Fruit fly (Drosophila melanogaster) whole organism, embryonic: ENCODE data around the gene Ythdc1.

Experiments
- Abd-B ChIP-seq: fragments of 200-800 bp; sonication (Bioruptor generic); optimal IDR thresholded peaks from 2 replicates; lab custom pipeline; 2018; ENCODE audit warnings: missing biosample characterization, mild to moderate bottlenecking, missing genetic modification characterization, moderate library complexity
- Blimp-1 ChIP-seq: fragments of 200-800 bp; sonication (Bioruptor generic); optimal IDR thresholded peaks from 3 replicates; lab custom pipeline; 2018; ENCODE audit warnings: missing biosample characterization, missing genetic modification characterization, mild to moderate bottlenecking, moderate library complexity, missing genetic modification reagents
- C15 ChIP-seq: fragments of 200-800 bp; sonication (Bioruptor generic); IDR thresholded peaks from 3 replicates; pipeline ENCODE4 v1.3.6; 2022; ENCODE audit warnings: missing biosample characterization, missing genetic modification characterization
- CG10147 ChIP-seq: fragments of 200-800 bp; sonication (Bioruptor generic); optimal IDR thresholded peaks from 2 replicates; lab custom pipeline; 2019; ENCODE audit warnings: missing biosample characterization, mild to moderate bottlenecking, missing genetic modification characterization, moderate library complexity
- CG10321 ChIP-seq: fragments of 200-800 bp; sonication (Bioruptor generic); IDR thresholded peaks from 2 replicates; pipeline ENCODE4 v1.3.6; 2022; ENCODE audit warnings: missing biosample characterization, missing genetic modification characterization
- CG11398 ChIP-seq: fragments of 200-800 bp; sonication (Bioruptor generic); optimal IDR thresholded peaks from 2 replicates; lab custom pipeline; 2016; ENCODE audit warnings: missing biosample characterization, missing genetic modification characterization
- CG13775 ChIP-seq: fragments of 200-800 bp; sonication (Bioruptor generic); optimal IDR thresholded peaks from 3 replicates; lab custom pipeline; 2017; ENCODE audit warnings: missing biosample characterization, mild to moderate bottlenecking, missing genetic modification characterization
- CG14441 ChIP-seq: fragments of 200-800 bp; sonication (Bioruptor generic); IDR thresholded peaks from 2 replicates; pipeline ENCODE4 v1.3.6; 2022; ENCODE audit warnings: missing biosample characterization, missing genetic modification characterization
- CG15011 ChIP-seq: fragments of 200-800 bp; sonication (Bioruptor generic); optimal IDR thresholded peaks from 3 replicates; lab custom pipeline; 2018; ENCODE audit warnings: missing biosample characterization, mild to moderate bottlenecking, missing genetic modification characterization
- CG15269 ChIP-seq: fragments of 200-800 bp; sonication (Bioruptor generic); optimal IDR thresholded peaks from 2 replicates; lab custom pipeline; 2018; ENCODE audit warnings: missing biosample characterization, mild to moderate bottlenecking, missing genetic modification characterization, moderate library complexity
- CG1647 ChIP-seq: fragments of 200-800 bp; sonication (Bioruptor generic); optimal IDR thresholded peaks from 3 replicates; lab custom pipeline; 2016; ENCODE audit warnings: missing biosample characterization, missing genetic modification characterization
- CG16779 ChIP-seq: fragments of 200-800 bp; sonication (Bioruptor generic); IDR thresholded peaks from 2 replicates; pipeline ENCODE4 v1.3.6; 2022; ENCODE audit warnings: missing biosample characterization, missing genetic modification characterization
- CG18599 ChIP-seq: fragments of 200-800 bp; sonication (Bioruptor generic); optimal IDR thresholded peaks from 3 replicates; lab custom pipeline; 2017; ENCODE audit warnings: missing biosample characterization, missing genetic modification characterization, mild to moderate bottlenecking, moderate library complexity, missing genetic modification reagents
- CG30403 ChIP-seq: fragments of 200-800 bp; sonication (Bioruptor generic); optimal IDR thresholded peaks from 3 replicates; lab custom pipeline; 2016; ENCODE audit warnings: missing biosample characterization, missing genetic modification characterization
- CG33557 ChIP-seq: fragments of 200-800 bp; sonication (Bioruptor generic); optimal IDR thresholded peaks from 2 replicates; lab custom pipeline; 2019; ENCODE audit warnings: missing biosample characterization, mild to moderate bottlenecking, missing genetic modification characterization, moderate library complexity
- CG4707 ChIP-seq: fragments of 200-800 bp; sonication (Bioruptor generic); optimal IDR thresholded peaks from 2 replicates; lab custom pipeline; 2018; ENCODE audit warnings: missing biosample characterization, mild to moderate bottlenecking, missing genetic modification characterization, moderate library complexity
- CG4854 ChIP-seq: fragments of 200-800 bp; sonication (Bioruptor generic); optimal IDR thresholded peaks from 2 replicates; lab custom pipeline; 2016; ENCODE audit warnings: missing biosample characterization, missing genetic modification characterization, inconsistent platforms
- CG6765 ChIP-seq: fragments of 200-800 bp; sonication (Bioruptor generic); optimal IDR thresholded peaks from 3 replicates; lab custom pipeline; 2017; ENCODE audit warnings: missing biosample characterization, mild to moderate bottlenecking, missing genetic modification characterization
- CG6854 ChIP-seq: fragments of 200-800 bp; sonication (Bioruptor generic); optimal IDR thresholded peaks from 3 replicates; lab custom pipeline; 2017; ENCODE audit warnings: missing biosample characterization, mild to moderate bottlenecking, missing genetic modification characterization
- CG9932 ChIP-seq: fragments of 200-800 bp; sonication (Bioruptor generic); IDR thresholded peaks from 2 replicates; pipeline ENCODE4 v1.3.6; 2022; ENCODE audit warnings: missing biosample characterization, missing genetic modification characterization
- Doc3 ChIP-seq: fragments of 200-800 bp; sonication (Bioruptor generic); IDR thresholded peaks from 3 replicates; pipeline ENCODE4 v1.3.6; 2022; ENCODE audit warnings: missing biosample characterization, missing genetic modification characterization; ENCODE audit not compliant: partially characterized antibody
- E2f1 ChIP-seq: fragments of 200-800 bp; sonication (Bioruptor generic); IDR thresholded peaks from 2 replicates; pipeline ENCODE4 v1.3.6; 2022; ENCODE audit warnings: missing biosample characterization, missing genetic modification characterization
- Hr51 ChIP-seq, 2 experiments: fragments of 200-800 bp; sonication (Bioruptor generic); optimal IDR thresholded peaks; 2 replicates in 1 of 2; 3 replicates in 1 of 2; lab custom pipeline; 2016 to 2018; ENCODE audit warnings: missing biosample characterization in 2 of 2, missing genetic modification characterization in 2 of 2, mild to moderate bottlenecking in 1 of 2, moderate library complexity in 1 of 2
- Hr78 ChIP-seq, 2 experiments: fragments of 200-800 bp in 1 of 2; fragments of >200 bp in 1 of 2; sonication (Bioruptor generic) in 1 of 2; optimal IDR thresholded peaks; 2 replicates each; lab custom pipeline; 2017 to 2019; ENCODE audit warnings: missing biosample characterization in 2 of 2, missing genetic modification characterization in 2 of 2, mild to moderate bottlenecking in 1 of 2, moderate library complexity in 1 of 2
- Max ChIP-seq: fragments of 200-800 bp; sonication (Bioruptor generic); optimal IDR thresholded peaks from 2 replicates; lab custom pipeline; 2016; ENCODE audit warnings: missing biosample characterization, mild to moderate bottlenecking, missing genetic modification characterization
- NfI ChIP-seq: fragments of 200-800 bp; sonication (Bioruptor generic); optimal IDR thresholded peaks from 3 replicates; lab custom pipeline; 2018; ENCODE audit warnings: missing biosample characterization, mild to moderate bottlenecking, missing genetic modification characterization, moderate library complexity
- Oaz ChIP-seq: fragments of 200-800 bp; sonication (Bioruptor generic); IDR thresholded peaks from 2 replicates; pipeline ENCODE4 v1.3.6; 2022; ENCODE audit warnings: missing biosample characterization, missing genetic modification characterization
- Pdp1 ChIP-seq, 2 experiments: fragments of 200-800 bp; sonication (Bioruptor generic); optimal IDR thresholded peaks; 3 replicates each; lab custom pipeline; 2016; ENCODE audit warnings: missing biosample characterization in 2 of 2, missing genetic modification characterization in 2 of 2, mild to moderate bottlenecking in 1 of 2, moderate library complexity in 1 of 2
- abd-A ChIP-seq: fragments of 200-800 bp; sonication (Bioruptor generic); optimal IDR thresholded peaks from 3 replicates; lab custom pipeline; 2019; ENCODE audit warnings: missing biosample characterization, mild to moderate bottlenecking, missing genetic modification characterization, moderate library complexity
- amos ChIP-seq: fragments of 200-800 bp; sonication (Bioruptor generic); IDR thresholded peaks from 2 replicates; pipeline ENCODE4 v1.3.6; 2022; ENCODE audit warnings: missing biosample characterization, missing genetic modification characterization; ENCODE audit not compliant: partially characterized antibody
- bcd ChIP-seq: fragments of 200-800 bp; sonication (Bioruptor generic); optimal IDR thresholded peaks from 2 replicates; lab custom pipeline; 2017; ENCODE audit warnings: missing biosample characterization, mild to moderate bottlenecking, missing genetic modification characterization
- grn ChIP-seq: fragments of 200-800 bp; sonication (Bioruptor generic); optimal IDR thresholded peaks from 3 replicates; lab custom pipeline; 2017; ENCODE audit warnings: missing biosample characterization, missing genetic modification characterization
- inv ChIP-seq: fragments of 200-800 bp; sonication (Bioruptor generic); IDR thresholded peaks from 2 replicates; pipeline ENCODE4 v1.3.6; 2022; ENCODE audit warnings: missing biosample characterization, missing genetic modification characterization; ENCODE audit not compliant: partially characterized antibody
- kni ChIP-seq: fragments of 200-800 bp; sonication (Bioruptor generic); optimal IDR thresholded peaks from 3 replicates; lab custom pipeline; 2017; ENCODE audit warnings: mild to moderate bottlenecking, missing biosample characterization, missing genetic modification reagents, missing genetic modification characterization
- oc ChIP-seq: fragments of 200-800 bp; sonication (Bioruptor generic); optimal IDR thresholded peaks from 2 replicates; lab custom pipeline; 2018; ENCODE audit warnings: missing biosample characterization, mild to moderate bottlenecking, missing genetic modification characterization, moderate library complexity
- pros ChIP-seq: fragments of 200-800 bp; sonication (Bioruptor generic); optimal IDR thresholded peaks from 3 replicates; lab custom pipeline; 2019; ENCODE audit warnings: missing biosample characterization, mild to moderate bottlenecking, missing genetic modification characterization, moderate library complexity
- salm ChIP-seq: fragments of 200-800 bp; sonication (Bioruptor generic); optimal IDR thresholded peaks from 2 replicates; lab custom pipeline; 2018; ENCODE audit warnings: missing biosample characterization, mild to moderate bottlenecking, missing genetic modification characterization
- sima ChIP-seq: fragments of 200-800 bp; sonication (Bioruptor generic); optimal IDR thresholded peaks from 2 replicates; lab custom pipeline; 2016; ENCODE audit warnings: missing biosample characterization, missing genetic modification characterization
- sisA ChIP-seq: fragments of 200-800 bp; sonication (Bioruptor generic); IDR thresholded peaks from 2 replicates; pipeline ENCODE4 v1.3.6; 2022; ENCODE audit warnings: missing biosample characterization, missing genetic modification characterization
- sqz ChIP-seq: fragments of 200-800 bp; sonication (Bioruptor generic); optimal IDR thresholded peaks from 3 replicates; lab custom pipeline; 2018; ENCODE audit warnings: missing biosample characterization, mild to moderate bottlenecking, missing genetic modification characterization
- twi ChIP-seq: fragments of 200-800 bp; optimal IDR thresholded peaks from 2 replicates; lab custom pipeline; 2019; ENCODE audit warnings: missing biosample characterization, mild to moderate bottlenecking, missing genetic modification characterization, moderate library complexity
- vvl ChIP-seq: fragments of 200-800 bp; sonication (Bioruptor generic); IDR thresholded peaks from 2 replicates; pipeline ENCODE4 v1.3.6; 2022; ENCODE audit warnings: missing biosample characterization, missing genetic modification characterization
- zen ChIP-seq: fragments of 200-800 bp; sonication (Bioruptor generic); optimal IDR thresholded peaks from 3 replicates; lab custom pipeline; 2018; ENCODE audit warnings: missing biosample characterization, mild to moderate bottlenecking, missing genetic modification characterization, moderate library complexity

Ythdc1 gene

dm6 chr3L:3369256-3369655 lies 4.7 kb downstream of the Ythdc1 start, which contains the start of gene Drs (continued):
- no peak for TF ChIP-seq CG11398 (GFP tag; lab: Kevin White, UChicago)

- TF ChIP-seq oc (tag; lab: Kevin White, UChicago), result peak; percentile 74
- peak; percentile 42 for TF ChIP-seq kni (GFP tag; lab: Kevin White, UChicago)
- no peak for TF ChIP-seq sima (GFP tag; lab: Kevin White, UChicago)
- peak in 1 of 2 experiments; percentile 90 for TF ChIP-seq Hr78 (GFP tag; optimal IDR thresholded peaks at IDR 0.05; lab: Kevin White, UChicago)
- TF ChIP-seq vvl (GFP tag; lab: Robert Waterston, UW), result peak; percentile 59; the same call in 1 of the 2 replicates
Observed at dm6 chr3L:3353297-3353696, 20.7 kb downstream of the Ythdc1 start.

- TF ChIP-seq CG4707 (GFP tag; lab: Kevin White, UChicago), result peak; percentile 53
- TF ChIP-seq CG33557, result peak; percentile 23
- peak; percentile 94 for TF ChIP-seq Blimp-1
- no peak for TF ChIP-seq bcd (GFP tag; lab: Kevin White, UChicago)
- TF ChIP-seq CG9932, result no peak
- no peak for TF ChIP-seq Abd-B (GFP tag; lab: Kevin White, UChicago)
Observed at dm6 chr3L:3352516-3352915, 21.5 kb downstream of the Ythdc1 start.

dm6 chr3L:3351814-3352359 lies 22.1 kb downstream of the Ythdc1 start:
- TF ChIP-seq salm (tag; lab: Kevin White, UChicago), result peak; percentile 8
- TF ChIP-seq CG10321 (GFP tag; lab: Robert Waterston, UW), result no peak
- no peak for TF ChIP-seq Doc3 (GFP tag; lab: Robert Waterston, UW)
- peak; percentile 67 for TF ChIP-seq grn (GFP tag; lab: Kevin White, UChicago)
- TF ChIP-seq vvl (GFP tag; lab: Robert Waterston, UW), result 0 out of 2 replicates have a peak, but pooled peaks have one; percentile 24
- no peak for TF ChIP-seq C15
- peak; percentile 48 for TF ChIP-seq abd-A
- no peak for TF ChIP-seq CG13775 (GFP tag; lab: Kevin White, UChicago)
- TF ChIP-seq CG16779 (GFP tag; lab: Robert Waterston, UW), result no peak
- TF ChIP-seq kni (GFP tag; lab: Kevin White, UChicago), result peak; percentile 72
- TF ChIP-seq CG18599, result no peak
- no peak for TF ChIP-seq CG30403 (GFP tag; lab: Kevin White, UChicago)
- TF ChIP-seq NfI (GFP tag; lab: Kevin White, UChicago), result no peak
- TF ChIP-seq zen (tag; lab: Kevin White, UChicago), result no peak
- no peak for TF ChIP-seq E2f1 (GFP tag; lab: Robert Waterston, UW)
- TF ChIP-seq CG15269 (tag; lab: Kevin White, UChicago), result no peak
- TF ChIP-seq Pdp1 (GFP tag; optimal IDR thresholded peaks at IDR 0.05; lab: Kevin White, UChicago), result no peak
- TF ChIP-seq oc (tag; lab: Kevin White, UChicago), result peak; percentile 50
- no peak for TF ChIP-seq CG1647 (GFP tag; lab: Kevin White, UChicago)
- TF ChIP-seq CG15011 (GFP tag; lab: Kevin White, UChicago), result no peak
- no peak for TF ChIP-seq CG6765 (GFP tag; lab: Kevin White, UChicago)
- no peak for TF ChIP-seq CG4854
- no peak for TF ChIP-seq CG10147 (GFP tag; lab: Kevin White, UChicago)
- TF ChIP-seq Oaz, result no peak
- TF ChIP-seq twi (tag; lab: Kevin White, UChicago), result no peak
- TF ChIP-seq Hr51 (GFP tag; optimal IDR thresholded peaks at IDR 0.05; lab: Kevin White, UChicago), result no peak
- peak; percentile 9 for TF ChIP-seq pros
- TF ChIP-seq Max (GFP tag; lab: Kevin White, UChicago), result no peak
- no peak for TF ChIP-seq amos (GFP tag; lab: Robert Waterston, UW)
- no peak for TF ChIP-seq CG14441 (GFP tag; lab: Robert Waterston, UW)
- TF ChIP-seq inv (GFP tag; lab: Robert Waterston, UW), result no peak
- no peak for TF ChIP-seq sqz (GFP tag; lab: Kevin White, UChicago)
- no peak for TF ChIP-seq sisA (GFP tag; lab: Robert Waterston, UW)
- no peak for TF ChIP-seq CG6854
